Fruit fly (Drosophila melanogaster) whole organism, embryonic: Measurements from ENCODE around the gene CG42571.

Experiments used
- Atf3 ChIP-seq: fragments of 200-800 bp; sonication (Bioruptor generic); optimal IDR thresholded peaks from 3 replicates; lab custom pipeline; 2016; ENCODE audit warnings: missing biosample characterization, missing genetic modification characterization
- Atf6 ChIP-seq: fragments of 200-800 bp; sonication (Bioruptor generic); IDR thresholded peaks from 2 replicates; pipeline ENCODE4 v1.3.6; 2022; ENCODE audit warnings: missing biosample characterization, missing genetic modification characterization
- BtbVII ChIP-seq: fragments of 200-800 bp; sonication (Bioruptor generic); optimal IDR thresholded peaks from 3 replicates; lab custom pipeline; 2017; ENCODE audit warnings: missing biosample characterization, mild to moderate bottlenecking, missing genetic modification characterization
- CG10543 ChIP-seq: fragments of 200-800 bp; sonication (Bioruptor generic); optimal IDR thresholded peaks from 3 replicates; lab custom pipeline; 2017; ENCODE audit warnings: missing biosample characterization, mild to moderate bottlenecking, missing genetic modification characterization, moderate library complexity
- CG10654 ChIP-seq: fragments of 200-800 bp; sonication (Bioruptor generic); optimal IDR thresholded peaks from 2 replicates; lab custom pipeline; 2016; ENCODE audit warnings: missing biosample characterization, missing genetic modification characterization
- CG11696 ChIP-seq: fragments of 200-800 bp; sonication (Bioruptor generic); IDR thresholded peaks from 2 replicates; pipeline ENCODE4 v1.3.6; 2022; ENCODE audit warnings: missing biosample characterization, missing genetic modification characterization
- CG12071 ChIP-seq: fragments of 200-800 bp; sonication (Bioruptor generic); optimal IDR thresholded peaks from 3 replicates; lab custom pipeline; 2018; ENCODE audit warnings: missing biosample characterization, mild to moderate bottlenecking, missing genetic modification characterization
- CG13296 ChIP-seq: fragments of 200-800 bp; sonication (Bioruptor generic); optimal IDR thresholded peaks from 3 replicates; lab custom pipeline; 2018; ENCODE audit warnings: missing biosample characterization, mild to moderate bottlenecking, missing genetic modification characterization
- CG14667 ChIP-seq: fragments of 200-800 bp; sonication (Bioruptor generic); IDR thresholded peaks from 2 replicates; pipeline ENCODE4 v1.3.6; 2022; ENCODE audit warnings: missing biosample characterization, missing genetic modification characterization
- CG15011 ChIP-seq: fragments of 200-800 bp; sonication (Bioruptor generic); optimal IDR thresholded peaks from 3 replicates; lab custom pipeline; 2018; ENCODE audit warnings: missing biosample characterization, mild to moderate bottlenecking, missing genetic modification characterization
- CG15514 ChIP-seq: fragments of 200-800 bp; sonication (Bioruptor generic); optimal IDR thresholded peaks from 3 replicates; lab custom pipeline; 2017; ENCODE audit warnings: missing biosample characterization, missing genetic modification characterization, mild to moderate bottlenecking, moderate library complexity, missing genetic modification reagents
- CG18599 ChIP-seq: fragments of 200-800 bp; sonication (Bioruptor generic); optimal IDR thresholded peaks from 3 replicates; lab custom pipeline; 2017; ENCODE audit warnings: missing biosample characterization, missing genetic modification characterization, mild to moderate bottlenecking, moderate library complexity, missing genetic modification reagents
- CG2116 ChIP-seq: fragments of 200-800 bp; sonication (Bioruptor generic); optimal IDR thresholded peaks from 3 replicates; lab custom pipeline; 2018; ENCODE audit warnings: missing biosample characterization, mild to moderate bottlenecking, missing genetic modification characterization
- CG3281 ChIP-seq: fragments of 200-800 bp; sonication (Bioruptor generic); optimal IDR thresholded peaks from 3 replicates; lab custom pipeline; 2017; ENCODE audit warnings: missing biosample characterization, mild to moderate bottlenecking, missing genetic modification characterization
- CG4424 ChIP-seq: fragments of 200-800 bp; sonication (Bioruptor generic); optimal IDR thresholded peaks from 3 replicates; lab custom pipeline; 2016; ENCODE audit warnings: missing biosample characterization, missing genetic modification characterization
- CG4730 ChIP-seq: fragments of 200-800 bp; sonication (Bioruptor generic); IDR thresholded peaks from 2 replicates; pipeline ENCODE4 v1.3.6; 2022; ENCODE audit warnings: missing biosample characterization, missing genetic modification characterization
- CG4854 ChIP-seq: fragments of 200-800 bp; sonication (Bioruptor generic); optimal IDR thresholded peaks from 2 replicates; lab custom pipeline; 2016; ENCODE audit warnings: missing biosample characterization, missing genetic modification characterization, inconsistent platforms
- CG5180 ChIP-seq: fragments of 200-800 bp; sonication (Bioruptor generic); optimal IDR thresholded peaks from 3 replicates; lab custom pipeline; 2017; ENCODE audit warnings: missing biosample characterization, missing genetic modification characterization, mild to moderate bottlenecking, moderate library complexity, missing genetic modification reagents
- CG6254 ChIP-seq: fragments of 200-800 bp; sonication (Bioruptor generic); optimal IDR thresholded peaks from 3 replicates; lab custom pipeline; 2017; ENCODE audit warnings: mild to moderate bottlenecking, missing biosample characterization, missing genetic modification reagents, missing genetic modification characterization
- CG7271 ChIP-seq: fragments of 200-800 bp; sonication (Bioruptor generic); optimal IDR thresholded peaks from 2 replicates; lab custom pipeline; 2018; ENCODE audit warnings: missing biosample characterization, mild to moderate bottlenecking, missing genetic modification characterization, moderate library complexity
- CG7786 ChIP-seq: fragments of 200-800 bp; sonication (Bioruptor generic); optimal IDR thresholded peaks from 2 replicates; lab custom pipeline; 2016; ENCODE audit warnings: missing biosample characterization, missing genetic modification characterization
- CG9215 ChIP-seq: fragments of 200-800 bp; sonication (Bioruptor generic); IDR thresholded peaks from 2 replicates; pipeline ENCODE4 v1.3.6; 2022; ENCODE audit warnings: missing biosample characterization, missing genetic modification characterization
- CrebB ChIP-seq: fragments of 200-800 bp; sonication (Bioruptor generic); optimal IDR thresholded peaks from 3 replicates; lab custom pipeline; 2018; ENCODE audit warnings: missing biosample characterization, mild to moderate bottlenecking, missing genetic modification characterization
- Dp ChIP-seq: fragments of 200-800 bp; sonication (Bioruptor generic); optimal IDR thresholded peaks from 2 replicates; lab custom pipeline; 2018; ENCODE audit warnings: missing biosample characterization, mild to moderate bottlenecking, missing genetic modification characterization, moderate library complexity
- Drgx ChIP-seq: fragments of 200-800 bp; sonication (Bioruptor generic); IDR thresholded peaks from 2 replicates; pipeline ENCODE4 v1.3.6; 2022; ENCODE audit warnings: missing biosample characterization, missing genetic modification characterization
- GATAe ChIP-seq: fragments of 200-800 bp; sonication (Bioruptor generic); conservative IDR thresholded peaks from 2 replicates; pipeline ENCODE4 v1.3.6; 2022; ENCODE audit warnings: missing biosample characterization, missing genetic modification characterization
- Hmr ChIP-seq: fragments of 200-800 bp; sonication (Bioruptor generic); optimal IDR thresholded peaks from 3 replicates; lab custom pipeline; 2017; ENCODE audit warnings: mild to moderate bottlenecking, missing biosample characterization, missing genetic modification reagents, missing genetic modification characterization
- Hr39 ChIP-seq: fragments of >200 bp; optimal IDR thresholded peaks from 2 replicates; lab custom pipeline; 2017
- Lim3 ChIP-seq: fragments of 200-800 bp; sonication (Bioruptor generic); IDR thresholded peaks from 2 replicates; pipeline ENCODE4 v1.3.6; 2022; ENCODE audit warnings: missing biosample characterization, missing genetic modification characterization
- Meics ChIP-seq: fragments of 200-800 bp; sonication (Bioruptor generic); optimal IDR thresholded peaks from 2 replicates; lab custom pipeline; 2017; ENCODE audit warnings: missing biosample characterization, mild to moderate bottlenecking, missing genetic modification characterization
- Myb ChIP-seq: fragments of 200-800 bp; sonication (Bioruptor generic); optimal IDR thresholded peaks from 2 replicates; lab custom pipeline; 2016; ENCODE audit warnings: missing biosample characterization, missing genetic modification characterization
- Opbp ChIP-seq: fragments of 200-800 bp; sonication (Bioruptor generic); IDR thresholded peaks from 3 replicates; pipeline ENCODE4 v1.3.6; 2022; ENCODE audit warnings: missing biosample characterization, missing genetic modification characterization; ENCODE audit not compliant: partially characterized antibody
- Ravus ChIP-seq: fragments of 200-800 bp; sonication (Bioruptor generic); IDR thresholded peaks from 2 replicates; pipeline ENCODE4 v1.3.6; 2022; ENCODE audit warnings: missing biosample characterization, missing genetic modification characterization
- Rfx ChIP-seq: fragments of 200-800 bp; sonication (Bioruptor generic); IDR thresholded peaks from 2 replicates; pipeline ENCODE4 v1.3.6; 2022; ENCODE audit warnings: missing biosample characterization, missing genetic modification characterization
- aop ChIP-seq: fragments of 200-800 bp; sonication (Bioruptor generic); IDR thresholded peaks from 2 replicates; pipeline ENCODE4 v1.3.6; 2022; ENCODE audit warnings: missing biosample characterization, missing genetic modification characterization
- corto ChIP-seq: fragments of 200-800 bp; sonication (Bioruptor generic); optimal IDR thresholded peaks from 2 replicates; lab custom pipeline; 2016; ENCODE audit warnings: missing biosample characterization, mild to moderate bottlenecking, missing genetic modification characterization, moderate library complexity
- dmrt99B ChIP-seq: fragments of 200-800 bp; sonication (Bioruptor generic); optimal IDR thresholded peaks from 2 replicates; lab custom pipeline; 2018; ENCODE audit warnings: missing biosample characterization, mild to moderate bottlenecking, missing genetic modification characterization, moderate library complexity
- emc ChIP-seq: fragments of 200-800 bp; sonication (Bioruptor generic); optimal IDR thresholded peaks from 2 replicates; lab custom pipeline; 2016; ENCODE audit warnings: missing biosample characterization, missing genetic modification characterization
- ems ChIP-seq: fragments of 200-800 bp; sonication (Bioruptor generic); optimal IDR thresholded peaks from 3 replicates; lab custom pipeline; 2016; ENCODE audit warnings: missing biosample characterization, missing genetic modification characterization
- fd3F ChIP-seq: fragments of 200-800 bp; sonication (Bioruptor generic); optimal IDR thresholded peaks from 2 replicates; lab custom pipeline; 2018; ENCODE audit warnings: missing biosample characterization, mild to moderate bottlenecking, missing genetic modification characterization, moderate library complexity
- gem ChIP-seq: fragments of 200-800 bp; sonication (Bioruptor generic); optimal IDR thresholded peaks from 2 replicates; lab custom pipeline; 2019; ENCODE audit warnings: missing biosample characterization, mild to moderate bottlenecking, missing genetic modification characterization, moderate library complexity
- gsb-n ChIP-seq: fragments of 200-800 bp; sonication (Bioruptor generic); optimal IDR thresholded peaks from 3 replicates; lab custom pipeline; 2018; ENCODE audit warnings: missing biosample characterization, mild to moderate bottlenecking, missing genetic modification characterization
- inv ChIP-seq: fragments of 200-800 bp; sonication (Bioruptor generic); IDR thresholded peaks from 2 replicates; pipeline ENCODE4 v1.3.6; 2022; ENCODE audit warnings: missing biosample characterization, missing genetic modification characterization; ENCODE audit not compliant: partially characterized antibody
- lov ChIP-seq, 2 experiments: fragments of 200-800 bp in 1 of 2; fragments of >200 bp in 1 of 2; sonication (Bioruptor generic) in 1 of 2; IDR thresholded peaks in 1 of 2; optimal IDR thresholded peaks in 1 of 2; 2 replicates in 1 of 2; 3 replicates in 1 of 2; pipeline versions ENCODE4 v1.3.6 to Lab custom; 2017 to 2022; ENCODE audit warnings: missing biosample characterization in 1 of 2, missing genetic modification characterization in 1 of 2
- mirr ChIP-seq: fragments of 200-800 bp; sonication (Bioruptor generic); optimal IDR thresholded peaks from 3 replicates; lab custom pipeline; 2018; ENCODE audit warnings: missing biosample characterization, mild to moderate bottlenecking, missing genetic modification characterization
- mld ChIP-seq: fragments of 200-800 bp; sonication (Bioruptor generic); IDR thresholded peaks from 3 replicates; pipeline ENCODE4 v1.3.6; 2022; ENCODE audit warnings: missing biosample characterization, missing genetic modification characterization; ENCODE audit not compliant: partially characterized antibody
- pb ChIP-seq: fragments of 200-800 bp; sonication (Bioruptor generic); optimal IDR thresholded peaks from 3 replicates; lab custom pipeline; 2016; ENCODE audit warnings: missing biosample characterization, missing genetic modification characterization
- pita ChIP-seq: fragments of 200-800 bp; sonication (Bioruptor generic); optimal IDR thresholded peaks from 2 replicates; lab custom pipeline; 2017; ENCODE audit warnings: missing biosample characterization, mild to moderate bottlenecking, missing genetic modification characterization
- so ChIP-seq: fragments of 200-800 bp; sonication (Bioruptor generic); IDR thresholded peaks from 3 replicates; pipeline ENCODE4 v1.3.6; 2022; ENCODE audit warnings: missing biosample characterization, missing genetic modification characterization
- sqz ChIP-seq: fragments of 200-800 bp; sonication (Bioruptor generic); optimal IDR thresholded peaks from 3 replicates; lab custom pipeline; 2018; ENCODE audit warnings: missing biosample characterization, mild to moderate bottlenecking, missing genetic modification characterization
- tap ChIP-seq: fragments of 200-800 bp; optimal IDR thresholded peaks from 3 replicates; lab custom pipeline; 2019; ENCODE audit warnings: missing biosample characterization, mild to moderate bottlenecking, missing genetic modification characterization, moderate library complexity

The CG42571 gene

DNA sequence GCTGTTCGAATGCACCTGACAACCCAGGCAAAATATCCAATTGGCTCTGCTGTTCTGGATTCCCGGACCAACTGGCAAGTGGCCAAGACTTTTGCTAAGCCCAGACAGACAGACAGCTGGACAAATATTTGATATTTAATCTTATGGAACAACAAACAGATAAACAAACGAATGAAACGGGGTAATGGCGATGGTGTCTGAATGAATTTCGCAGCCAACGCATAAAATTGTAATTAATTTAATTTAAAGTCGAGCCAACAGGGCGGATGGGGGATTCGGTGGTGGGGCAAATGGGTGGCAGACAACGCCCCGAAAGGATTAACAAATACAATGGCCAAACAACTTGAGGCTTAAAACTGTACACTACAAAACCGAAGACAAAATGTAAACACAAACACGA is 25.6 kb downstream of the CG42571 start (continued):
- TF ChIP-seq Drgx (GFP tag; lab: Robert Waterston, UW) (no peak), CG12071 (peak; percentile 20), sqz (GFP tag; lab: Kevin White, UChicago) (no peak), pb (GFP tag; lab: Kevin White, UChicago) (no peak), CG13296 (GFP tag; lab: Kevin White, UChicago) (peak; percentile 9), Meics (peak; percentile 3), Myb (GFP tag; lab: Kevin White, UChicago) (no peak), Opbp (no peak), CG10543 (GFP tag; lab: Kevin White, UChicago) (no peak), inv (no peak), CG5180 (GFP tag; lab: Kevin White, UChicago) (no peak), pita (GFP tag; lab: Kevin White, UChicago) (no peak), aop (no peak), Atf3 (GFP tag; lab: Kevin White, UChicago) (no peak), Ravus (GFP tag; lab: Robert Waterston, UW) (no peak), CG7271 (tag; lab: Kevin White, UChicago) (no peak), CG4854 (no peak), CG15011 (GFP tag; lab: Kevin White, UChicago) (peak; percentile 32), CG3281 (GFP tag; lab: Kevin White, UChicago) (peak; percentile 44), CG2116 (GFP tag; lab: Kevin White, UChicago) (no peak), gsb-n (no peak), Rfx (GFP tag; lab: Robert Waterston, UW) (no peak), CG18599 (GFP tag; lab: Kevin White, UChicago) (peak; percentile 31), emc (no peak), so (GFP tag; lab: Robert Waterston, UW) (no peak), Atf6 (no peak), Lim3 (GFP tag; lab: Robert Waterston, UW) (no peak), corto (GFP tag; lab: Kevin White, UChicago) (no peak), CG6254 (GFP tag; lab: Kevin White, UChicago) (no peak), GATAe (GFP tag; lab: Robert Waterston, UW) (no peak), CG4424 (no peak), Dp (GFP tag; lab: Kevin White, UChicago) (no peak), dmrt99B (tag; lab: Kevin White, UChicago) (no peak), CG11696 (GFP tag; lab: Robert Waterston, UW) (0 out of 2 replicates have a peak, but pooled peaks have one; percentile 50), CG9215 (GFP tag; lab: Robert Waterston, UW) (no peak), CG4730 (GFP tag; lab: Robert Waterston, UW) (no peak), CG10654 (no peak), mld (GFP tag; lab: Robert Waterston, UW) (no peak), CG7786 (GFP tag; lab: Kevin White, UChicago) (no peak), CrebB (tag; lab: Kevin White, UChicago) (no peak), CG15514 (GFP tag; lab: Kevin White, UChicago) (peak; percentile 26), lov (optimal IDR thresholded peaks at IDR 0.05; lab: Kevin White, UChicago) (no peak), lov (GFP tag; IDR thresholded peaks at IDR 0.05; lab: Robert Waterston, UW) (no peak), Hmr (GFP tag; lab: Kevin White, UChicago) (peak; percentile 45), tap (no peak), gem (tag; lab: Kevin White, UChicago) (no peak), BtbVII (peak; percentile 55), CG14667 (GFP tag; lab: Robert Waterston, UW) (no peak), ems (no peak), fd3F (GFP tag; lab: Kevin White, UChicago) (no peak), mirr (GFP tag; lab: Kevin White, UChicago) (no peak), Hr39 (lab: Kevin White, UChicago) (no peak)
